Worm (Caenorhabditis elegans) whole organism, midembryonic: ENCODE data around the gene H11E01.2.

Experiments
- cog-1 ChIP-seq: sonication (generic microtip); optimal IDR thresholded peaks from 2 replicates; lab custom pipeline; 2016; ENCODE audit warnings: missing genetic modification characterization, missing compliant biosample characterization
- klf-2 ChIP-seq: fragments of 200-800 bp; sonication (Bioruptor generic); conservative IDR thresholded peaks from 2 replicates; pipeline ENCODE4 v1.3.6; 2022; ENCODE audit warnings: missing genetic modification reagents, missing genetic modification characterization, missing compliant biosample characterization
- tab-1 ChIP-seq: fragments of 200-800 bp; sonication (Bioruptor generic); IDR thresholded peaks from 2 replicates; pipeline ENCODE4 v1.3.6; 2022; ENCODE audit warnings: missing genetic modification characterization, missing compliant biosample characterization
- ztf-23 ChIP-seq: fragments of 200-800 bp; sonication (Bioruptor generic); IDR thresholded peaks from 2 replicates; pipeline ENCODE4 v1.3.6; 2022; ENCODE audit warnings: missing genetic modification reagents, missing genetic modification characterization, missing compliant biosample characterization
- ztf-29 ChIP-seq: fragments of 200-800 bp; sonication (Bioruptor generic); IDR thresholded peaks from 2 replicates; pipeline ENCODE4 v1.3.6; 2022; ENCODE audit warnings: missing genetic modification reagents, missing genetic modification characterization, missing compliant biosample characterization

DNA sequence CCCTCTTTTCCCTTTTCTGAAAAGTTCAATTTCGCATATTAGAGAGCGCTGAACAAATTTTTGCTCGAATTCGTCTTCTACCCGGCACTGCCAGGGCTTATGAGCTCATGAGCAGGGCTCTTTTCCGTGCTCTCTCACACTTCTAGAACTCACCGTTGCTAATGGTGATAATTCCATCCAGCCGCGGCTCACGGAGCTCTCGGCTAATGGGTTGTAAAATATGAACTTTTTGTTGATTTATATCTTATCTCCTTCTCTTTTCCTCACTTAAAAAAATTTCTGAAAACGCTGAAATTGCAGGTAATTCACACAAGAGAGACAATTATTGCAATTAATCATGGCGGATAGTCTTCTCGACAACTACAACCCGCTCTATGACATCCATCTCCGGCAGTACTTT, 16.3 kb upstream of the H11E01.2 start, which contains the start of gene H11E01.3:
- TF ChIP-seq ztf-29 (GFP tag; lab: Robert Waterston, UW) (no peak), klf-2 (GFP tag; lab: Robert Waterston, UW) (no peak), tab-1 (GFP tag; lab: Robert Waterston, UW) (no peak), cog-1 (no peak), ztf-23 (no peak)
